Worm (Caenorhabditis elegans) whole organism, L4 larva: Measurements from ENCODE around the gene B0507.7.

Experiments used
- lin-13 ChIP-seq: fragments of 150-350 bp; optimal IDR thresholded peaks from 2 replicates; lab custom pipeline; 2014; ENCODE audit warnings: missing biosample characterization, missing genetic modification reagents, missing genetic modification characterization
- nhr-11 ChIP-seq: fragments of 150-350 bp; optimal IDR thresholded peaks from 2 replicates; lab custom pipeline; 2014; ENCODE audit warnings: missing biosample characterization, missing genetic modification characterization
- nhr-28 ChIP-seq: fragments of 150-350 bp; optimal IDR thresholded peaks from 2 replicates; lab custom pipeline; 2014; ENCODE audit warnings: missing biosample characterization, missing genetic modification characterization
- nhr-76 ChIP-seq: fragments of 150-350 bp; optimal IDR thresholded peaks from 2 replicates; lab custom pipeline; 2014; ENCODE audit warnings: missing biosample characterization, missing genetic modification characterization
- nhr-77 ChIP-seq: fragments of 150-350 bp; optimal IDR thresholded peaks from 2 replicates; lab custom pipeline; 2014; ENCODE audit warnings: missing biosample characterization, missing genetic modification characterization
- saeg-2 ChIP-seq: fragments of 200-800 bp; sonication (Bioruptor generic); IDR thresholded peaks from 2 replicates; pipeline ENCODE4 v1.3.6; 2022; ENCODE audit warnings: missing genetic modification reagents, missing genetic modification characterization, missing compliant biosample characterization
- snpc-4 ChIP-seq: fragments of 150-350 bp; optimal IDR thresholded peaks from 2 replicates; lab custom pipeline; 2014; ENCODE audit warnings: missing biosample characterization, missing genetic modification characterization
- zip-11 ChIP-seq: fragments of 200-800 bp; sonication (Bioruptor generic); IDR thresholded peaks from 2 replicates; pipeline ENCODE4 v1.3.6; 2022; ENCODE audit warnings: missing genetic modification characterization, missing compliant biosample characterization

DNA sequence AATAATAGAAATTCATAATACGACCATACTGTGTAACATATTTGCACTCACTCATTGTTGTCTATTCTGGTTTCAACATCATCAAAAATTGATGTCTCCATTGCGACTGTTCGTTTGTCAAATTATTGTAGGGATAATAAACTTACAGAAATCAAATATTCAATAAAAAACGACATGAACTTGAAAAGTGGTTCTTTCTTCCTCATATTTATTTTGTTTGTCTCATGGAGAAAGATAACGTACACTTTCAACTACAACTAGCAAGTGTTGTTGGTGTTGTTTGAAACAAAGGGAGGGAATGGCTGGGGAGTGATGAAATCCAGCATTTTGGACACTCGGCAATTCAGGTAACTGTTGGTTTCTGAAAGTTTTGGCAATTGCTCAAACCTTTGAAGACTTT, 7.4 kb upstream of the B0507.7 start, which contains the start of gene B0507.9:
- TF ChIP-seq saeg-2 (GFP tag; lab: Robert Waterston, UW) (no peak), snpc-4 (tag; lab: Kevin White, UChicago) (no peak), nhr-28 (no peak), lin-13 (no peak), nhr-77 (tag; lab: Kevin White, UChicago) (no peak), zip-11 (GFP tag; lab: Robert Waterston, UW) (no peak), nhr-76 (no peak), nhr-11 (tag; lab: Kevin White, UChicago) (no peak)
